Fruit fly (Drosophila melanogaster) whole organism, pupa: ENCODE results near the gene TfIIA-S.

Source experiments
- CG14655 ChIP-seq: fragments of 200-800 bp; sonication (Bioruptor generic); optimal IDR thresholded peaks from 3 replicates; lab custom pipeline; 2017; ENCODE audit warnings: mild to moderate bottlenecking, missing biosample characterization, missing genetic modification reagents, missing genetic modification characterization
- CG32121 ChIP-seq: fragments of 200-800 bp; sonication (Bioruptor generic); IDR thresholded peaks from 2 replicates; pipeline ENCODE4 v1.3.6; 2022; ENCODE audit warnings: missing biosample characterization, missing genetic modification characterization
- D1 ChIP-seq: fragments of 200-800 bp; sonication (Bioruptor generic); optimal IDR thresholded peaks from 2 replicates; lab custom pipeline; 2018; ENCODE audit warnings: missing biosample characterization, mild to moderate bottlenecking, missing genetic modification characterization, moderate library complexity
- Pif1B ChIP-seq: fragments of 200-800 bp; sonication (Bioruptor generic); optimal IDR thresholded peaks from 3 replicates; lab custom pipeline; 2016; ENCODE audit warnings: missing biosample characterization, missing genetic modification characterization

- no peak for TF ChIP-seq CG32121 (GFP tag; lab: Robert Waterston, UW)
- TF ChIP-seq D1: no peak
- TF ChIP-seq Pif1B (GFP tag; lab: Kevin White, UChicago): no peak
- TF ChIP-seq CG14655: no peak
These were observed 47.8 kb upstream of the TfIIA-S start for dm6 chr3R:23938564-23939122.
